Worm (Caenorhabditis elegans) whole organism, midembryonic: Measurements from ENCODE around the gene gst-3.

Source experiments
- T22C8.4 ChIP-seq: fragments of 200-800 bp; sonication (Bioruptor generic); IDR thresholded peaks from 2 replicates; pipeline ENCODE4 v1.3.6; 2022; ENCODE audit warnings: missing genetic modification characterization, missing compliant biosample characterization
- cog-1 ChIP-seq: sonication (generic microtip); optimal IDR thresholded peaks from 2 replicates; lab custom pipeline; 2016; ENCODE audit warnings: missing genetic modification characterization, missing compliant biosample characterization
- flt-1 ChIP-seq: fragments of 200-800 bp; sonication (Bioruptor generic); IDR thresholded peaks from 2 replicates; pipeline ENCODE4 v1.3.6; 2022; ENCODE audit warnings: missing genetic modification characterization, missing compliant biosample characterization
- klf-2 ChIP-seq: fragments of 200-800 bp; sonication (Bioruptor generic); conservative IDR thresholded peaks from 2 replicates; pipeline ENCODE4 v1.3.6; 2022; ENCODE audit warnings: missing genetic modification reagents, missing genetic modification characterization, missing compliant biosample characterization
- med-1 ChIP-seq: sonication (generic microtip); optimal IDR thresholded peaks from 2 replicates; lab custom pipeline; 2017; ENCODE audit warnings: missing genetic modification characterization, mild to moderate bottlenecking, missing compliant biosample characterization, antibody characterized with exemption, missing genetic modification reagents; ENCODE audit not compliant: insufficient read depth
- ref-1 ChIP-seq: fragments of 200-800 bp; sonication (Bioruptor generic); conservative IDR thresholded peaks from 2 replicates; pipeline ENCODE4 v1.3.6; 2022; ENCODE audit warnings: missing genetic modification reagents, missing genetic modification characterization, missing compliant biosample characterization
- ztf-29 ChIP-seq: fragments of 200-800 bp; sonication (Bioruptor generic); IDR thresholded peaks from 2 replicates; pipeline ENCODE4 v1.3.6; 2022; ENCODE audit warnings: missing genetic modification reagents, missing genetic modification characterization, missing compliant biosample characterization

DNA sequence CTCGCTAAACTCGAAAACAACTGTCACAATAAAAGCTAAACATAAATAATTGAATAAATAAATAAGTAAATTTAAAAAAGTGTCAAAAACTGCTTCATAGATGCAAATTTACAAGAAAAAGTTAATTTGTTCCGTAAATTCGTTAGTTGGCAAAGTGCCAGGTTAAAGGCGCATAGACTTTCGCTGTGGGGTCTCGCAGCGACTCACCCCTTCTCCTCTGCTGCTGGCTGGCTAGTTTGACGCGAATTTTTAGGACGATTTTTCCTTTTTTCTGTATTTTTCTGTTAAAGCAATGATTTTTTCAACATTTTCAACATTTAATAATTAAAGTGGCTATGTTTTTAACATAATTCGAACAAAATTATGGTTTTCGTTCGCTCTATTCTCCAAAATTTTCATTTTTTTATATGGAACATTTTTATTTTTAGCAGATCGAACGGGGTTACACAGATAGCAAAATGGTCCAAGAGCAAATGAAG lies 36.2 kb upstream of the gst-3 start, which contains the start of gene rack-1:
- TF ChIP-seq ref-1 (GFP tag; lab: Robert Waterston, UW), result no peak
- TF ChIP-seq ztf-29 (GFP tag; lab: Robert Waterston, UW), result no peak
- TF ChIP-seq flt-1 (GFP tag; lab: Robert Waterston, UW), result no peak
- TF ChIP-seq cog-1 (tag; lab: Kevin White, UChicago), result no peak
- TF ChIP-seq med-1, result no peak
- no peak for TF ChIP-seq klf-2 (GFP tag; lab: Robert Waterston, UW)
- no peak for TF ChIP-seq T22C8.4 (GFP tag; lab: Robert Waterston, UW)
